Worm (Caenorhabditis elegans) whole organism, early embryonic: Measurements from ENCODE around the gene C17B7.15.

Experiments
- B0310.2 ChIP-seq: sonication (generic microtip); optimal IDR thresholded peaks from 2 replicates; lab custom pipeline; 2016; ENCODE audit warnings: mild to moderate bottlenecking, missing genetic modification characterization, missing compliant biosample characterization
- F13C5.2 ChIP-seq: sonication (generic microtip); optimal IDR thresholded peaks from 2 replicates; lab custom pipeline; 2017; ENCODE audit warnings: mild to moderate bottlenecking, missing genetic modification characterization, inconsistent platforms, missing compliant biosample characterization
- aly-1 ChIP-seq: sonication (generic microtip); optimal IDR thresholded peaks from 2 replicates; lab custom pipeline; 2016; ENCODE audit warnings: missing genetic modification characterization, missing compliant biosample characterization
- ama-1 ChIP-seq: fragments of 150-350 bp; optimal IDR thresholded peaks from 2 replicates; lab custom pipeline; 2014
- ceh-13 ChIP-seq: fragments of 200-800 bp; sonication (Bioruptor generic); optimal IDR thresholded peaks from 2 replicates; lab custom pipeline; 2018; ENCODE audit warnings: mild to moderate bottlenecking, missing genetic modification characterization, missing compliant biosample characterization
- ceh-36 ChIP-seq: sonication (generic microtip); optimal IDR thresholded peaks from 2 replicates; lab custom pipeline; 2016; ENCODE audit warnings: missing genetic modification characterization, inconsistent platforms, missing compliant biosample characterization
- ets-7 ChIP-seq: sonication (generic microtip); optimal IDR thresholded peaks from 2 replicates; lab custom pipeline; 2016; ENCODE audit warnings: missing genotype, missing genetic modification characterization, missing compliant biosample characterization
- flt-1 ChIP-seq: fragments of 200-800 bp; sonication (Bioruptor generic); IDR thresholded peaks from 2 replicates; pipeline ENCODE4 v1.3.6; 2022; ENCODE audit warnings: missing genetic modification characterization, missing compliant biosample characterization
- hmbx-1 ChIP-seq: sonication (generic microtip); optimal IDR thresholded peaks from 2 replicates; lab custom pipeline; 2016; ENCODE audit warnings: mild to moderate bottlenecking, missing genetic modification characterization, missing compliant biosample characterization
- hmg-4 ChIP-seq: fragments of 200-800 bp; sonication (Bioruptor generic); optimal IDR thresholded peaks from 2 replicates; lab custom pipeline; 2018; ENCODE audit warnings: mild to moderate bottlenecking, missing genetic modification characterization, missing compliant biosample characterization
- hnd-1 ChIP-seq: sonication (generic microtip); optimal IDR thresholded peaks from 2 replicates; lab custom pipeline; 2016; ENCODE audit warnings: missing genetic modification characterization, missing compliant biosample characterization
- pes-1 ChIP-seq: fragments of 200-800 bp; sonication (Bioruptor generic); IDR thresholded peaks from 2 replicates; pipeline ENCODE4 v1.3.6; 2022; ENCODE audit warnings: missing genetic modification reagents, missing genetic modification characterization, missing compliant biosample characterization
- scrt-1 ChIP-seq: fragments of 200-800 bp; sonication (Bioruptor generic); IDR thresholded peaks from 2 replicates; pipeline ENCODE4 v1.3.6; 2022; ENCODE audit warnings: missing genetic modification characterization, missing compliant biosample characterization
- sea-1 ChIP-seq: fragments of 200-800 bp; sonication (Bioruptor generic); conservative IDR thresholded peaks from 2 replicates; pipeline ENCODE4 v1.3.6; 2022; ENCODE audit warnings: missing genetic modification characterization, missing compliant biosample characterization
- tbx-11 ChIP-seq: fragments of 200-800 bp; sonication (Bioruptor generic); IDR thresholded peaks from 2 replicates; pipeline ENCODE4 v1.3.6; 2022; ENCODE audit warnings: missing genetic modification characterization, missing compliant biosample characterization
- tbx-37 ChIP-seq: fragments of 200-800 bp; sonication (Bioruptor generic); conservative IDR thresholded peaks from 2 replicates; pipeline ENCODE4 v1.3.6; 2022; ENCODE audit warnings: missing genetic modification reagents, missing genetic modification characterization, missing compliant biosample characterization
- tra-4 ChIP-seq: sonication (generic microtip); optimal IDR thresholded peaks from 2 replicates; lab custom pipeline; 2017; ENCODE audit warnings: missing genetic modification characterization, missing compliant biosample characterization

The C17B7.15 gene

DNA sequence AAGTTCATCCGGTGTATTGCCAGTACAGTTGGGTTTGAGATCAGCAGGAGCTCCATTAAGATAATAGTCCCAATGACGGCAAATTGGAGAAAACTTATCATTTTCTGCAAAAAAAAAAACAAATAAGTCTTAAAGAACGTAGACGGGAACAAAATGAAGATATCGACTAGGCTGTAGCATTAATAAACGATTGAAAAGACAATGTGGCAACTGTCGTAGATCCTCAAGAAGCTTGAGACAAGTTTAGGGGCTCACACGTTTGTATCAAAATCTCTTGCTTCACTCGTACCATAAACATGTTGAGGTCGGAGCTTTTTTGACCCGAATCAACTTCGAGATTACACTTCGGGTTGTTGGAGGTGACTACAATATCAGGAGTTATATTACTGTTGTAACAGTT is 30.0 kb upstream of the C17B7.15 start, which contains the start of gene F35F10.14:
Gene F35F10.14, minus strand, starts transcription at position 101 of the 400 bp plus-strand sequence.
- TF ChIP-seq tra-4 (tag; lab: Kevin White, UChicago) (no peak), tbx-37 (GFP tag; lab: Robert Waterston, UW) (no peak), sea-1 (GFP tag; lab: Robert Waterston, UW) (no peak), hmbx-1 (no peak)

DNA sequence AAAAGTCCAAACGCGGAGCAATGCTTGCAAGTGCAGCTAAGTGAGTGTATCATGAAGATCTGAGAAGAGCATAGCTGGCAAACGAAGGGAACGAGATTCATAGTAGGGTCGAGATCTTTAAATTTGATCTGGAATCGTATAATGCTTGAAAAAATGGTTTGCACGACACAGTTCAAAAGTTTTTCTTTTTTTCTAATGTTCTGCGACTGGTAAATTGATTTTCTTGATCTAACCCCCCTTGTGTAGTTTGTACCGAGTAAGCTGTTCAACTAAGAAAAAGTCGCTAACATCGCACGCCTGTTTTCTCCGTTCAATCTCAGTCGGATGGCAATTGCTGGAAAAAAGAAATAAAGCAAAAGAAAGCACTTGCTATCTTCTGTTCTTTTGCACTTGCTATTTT is 29.5 kb upstream of the C17B7.15 start, which contains the start of gene C17B7.14:
Gene C17B7.14, minus strand, starts transcription at position 101 of the 400 bp plus-strand sequence.
- no peak for TF ChIP-seq aly-1

DNA sequence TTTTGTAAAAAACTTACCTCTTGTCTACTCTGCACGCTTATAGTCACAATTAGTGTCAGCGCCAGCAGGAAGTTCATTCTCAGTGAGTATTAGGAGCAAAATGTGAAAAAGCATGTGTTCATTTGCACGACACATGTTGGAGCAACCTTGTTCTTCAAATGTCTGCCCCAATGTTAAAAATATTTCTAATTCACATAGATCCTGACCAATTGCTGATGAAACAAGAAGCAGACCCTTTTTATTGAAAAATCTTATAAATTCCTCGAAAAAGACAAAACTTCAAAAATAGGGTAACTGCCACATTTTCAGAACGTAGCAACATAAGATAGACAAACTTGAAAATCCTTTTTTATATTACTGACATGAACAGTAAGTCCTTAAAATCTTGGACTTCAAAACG is 25.8 kb upstream of the C17B7.15 start, which contains the start of gene C17B7.8:
Gene C17B7.8, minus strand, starts transcription at position 101 of the 400 bp plus-strand sequence.
- TF ChIP-seq scrt-1 (no peak), flt-1 (no peak), tbx-11 (GFP tag; lab: Robert Waterston, UW) (no peak), ceh-36 (no peak), ama-1 (lab: Kevin White, UChicago) (no peak), tbx-37 (GFP tag; lab: Robert Waterston, UW) (no peak), hmg-4 (GFP tag; lab: Kevin White, UChicago) (no peak), hmbx-1 (no peak)

DNA sequence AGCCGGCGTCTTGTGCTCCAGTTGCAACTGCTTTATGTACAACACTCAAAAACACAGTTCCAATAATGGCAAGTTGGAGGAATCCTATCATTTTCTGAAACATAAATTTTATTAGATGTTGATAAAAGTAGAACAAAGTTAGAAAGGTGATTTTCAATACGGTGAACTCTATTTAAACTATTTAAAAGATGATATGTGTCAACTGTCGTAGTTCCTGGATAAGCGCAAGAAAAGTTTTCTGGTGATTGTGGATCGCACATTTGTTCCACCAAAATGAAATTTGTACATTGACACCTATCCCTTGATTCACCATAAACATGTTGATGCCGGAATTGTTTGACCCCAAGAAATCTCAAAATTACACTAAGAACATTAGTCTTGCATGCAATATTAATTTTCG is 18.0 kb upstream of the C17B7.15 start, which contains the start of gene C17B7.9:
Gene C17B7.9, minus strand, starts transcription at position 101 of the 400 bp plus-strand sequence.
- TF ChIP-seq hmbx-1, result no peak

DNA sequence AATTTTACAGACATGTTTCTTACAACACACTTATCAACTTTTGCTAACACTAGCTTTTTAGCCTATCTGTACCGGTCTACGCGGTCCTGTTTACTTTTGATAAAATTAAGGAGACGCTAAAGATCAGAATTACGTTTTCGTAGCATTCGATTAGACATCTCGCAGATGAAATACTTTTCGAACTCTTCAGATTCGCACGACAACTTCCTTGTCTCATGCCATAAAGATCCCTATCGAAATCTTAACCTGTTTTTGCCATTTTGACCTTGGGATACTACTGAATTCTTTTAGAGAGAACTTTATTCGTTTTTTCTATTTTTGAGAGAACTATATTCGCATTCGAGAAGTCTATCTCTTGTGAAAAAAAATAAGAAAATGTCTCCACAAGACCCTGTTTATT is 16.6 kb upstream of the C17B7.15 start, which contains the start of gene C17B7.5:
Gene C17B7.5, plus strand, starts transcription at position 301 of the 400 bp plus-strand sequence.
- TF ChIP-seq pes-1 (no peak), flt-1 (no peak), sea-1 (GFP tag; lab: Robert Waterston, UW) (no peak), tbx-37 (GFP tag; lab: Robert Waterston, UW) (no peak), aly-1 (no peak), ceh-13 (no peak), F13C5.2 (tag; lab: Kevin White, UChicago) (no peak), ets-7 (tag; lab: Kevin White, UChicago) (no peak), tbx-11 (GFP tag; lab: Robert Waterston, UW) (no peak), hmbx-1 (no peak), ama-1 (lab: Kevin White, UChicago) (no peak), B0310.2 (no peak)

DNA sequence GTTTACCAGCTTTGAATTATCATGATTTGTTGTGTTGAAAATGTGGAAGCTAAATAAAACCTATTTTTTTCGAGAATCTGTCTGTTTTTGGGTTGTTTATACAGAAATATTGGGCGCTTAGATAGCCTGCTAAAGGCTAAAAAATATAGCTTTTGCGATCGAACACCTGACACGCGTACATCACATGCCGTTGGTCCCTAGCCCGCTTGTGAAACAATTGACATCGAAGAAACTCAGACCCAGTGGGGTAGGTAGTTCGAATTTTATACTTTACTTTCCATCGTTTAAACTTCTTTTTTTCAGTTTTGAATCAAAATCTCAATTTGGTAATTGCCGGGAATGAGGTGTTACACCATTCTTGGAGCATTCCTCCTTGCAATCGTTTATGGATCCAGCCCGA is 11.0 kb upstream of the C17B7.15 start, which contains the start of gene C17B7.4:
Gene C17B7.4, plus strand, starts transcription at position 301 of the 400 bp plus-strand sequence.
- TF ChIP-seq flt-1, result no peak
- TF ChIP-seq aly-1, result no peak
- no peak for TF ChIP-seq ceh-36
- TF ChIP-seq hmg-4 (GFP tag; lab: Kevin White, UChicago), result no peak

DNA sequence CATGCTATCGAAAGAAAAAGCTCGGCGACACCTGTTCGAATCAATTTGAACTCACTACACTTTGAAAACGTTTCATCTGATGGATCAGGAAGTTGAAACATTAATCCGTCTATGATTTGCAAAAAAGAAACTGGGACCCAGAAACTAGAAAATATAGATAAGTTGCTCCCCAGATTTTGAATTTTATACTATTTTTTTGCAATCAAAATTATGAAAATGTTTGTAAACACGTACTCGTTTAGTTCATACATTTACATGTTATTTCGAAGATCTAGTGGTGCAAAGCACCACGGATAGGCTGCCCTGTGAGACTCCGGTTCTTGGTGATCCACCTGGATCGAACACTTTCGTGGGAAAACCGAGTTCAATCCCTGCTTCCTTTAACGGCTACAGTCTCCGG is 8.1 kb upstream of the C17B7.15 start, which contains the start of gene C17B7.10:
Gene C17B7.10, minus strand, starts transcription at position 101 of the 400 bp plus-strand sequence.
- TF ChIP-seq tbx-37 (GFP tag; lab: Robert Waterston, UW), result no peak
- no peak for TF ChIP-seq B0310.2
- no peak for TF ChIP-seq ceh-13
- no peak for TF ChIP-seq ets-7 (tag; lab: Kevin White, UChicago)

DNA sequence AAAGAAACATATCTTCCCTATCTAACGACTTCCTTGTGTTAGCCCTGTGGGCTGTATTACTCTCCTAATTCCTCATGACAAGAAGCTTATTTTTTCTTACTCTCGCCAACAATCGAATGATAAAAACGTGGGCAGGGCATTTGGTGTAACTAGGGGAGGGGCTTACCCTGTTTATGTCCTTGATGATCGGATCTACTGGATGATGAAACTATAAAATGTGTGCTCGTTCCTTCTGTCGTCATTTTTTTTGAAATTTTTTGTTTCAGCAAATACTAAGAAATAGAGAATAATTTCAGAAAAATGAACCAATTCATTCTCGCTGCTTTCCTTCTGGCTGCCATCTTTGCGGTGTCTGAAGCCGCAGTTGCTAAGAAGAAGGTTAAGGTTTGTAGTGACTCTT is 7.5 kb upstream of the C17B7.15 start, which contains the start of gene C17B7.3:
Gene C17B7.3, plus strand, starts transcription at position 301 of the 400 bp plus-strand sequence.
- TF ChIP-seq ceh-13 (no peak), tra-4 (tag; lab: Kevin White, UChicago) (no peak), sea-1 (GFP tag; lab: Robert Waterston, UW) (no peak), flt-1 (no peak), B0310.2 (no peak), tbx-11 (GFP tag; lab: Robert Waterston, UW) (no peak), ceh-36 (no peak), hmg-4 (GFP tag; lab: Kevin White, UChicago) (no peak), hmbx-1 (no peak), tbx-37 (GFP tag; lab: Robert Waterston, UW) (no peak), aly-1 (no peak), ama-1 (lab: Kevin White, UChicago) (no peak), scrt-1 (no peak), ets-7 (tag; lab: Kevin White, UChicago) (no peak), hnd-1 (tag; lab: Kevin White, UChicago) (no peak), F13C5.2 (tag; lab: Kevin White, UChicago) (no peak), pes-1 (no peak)

DNA sequence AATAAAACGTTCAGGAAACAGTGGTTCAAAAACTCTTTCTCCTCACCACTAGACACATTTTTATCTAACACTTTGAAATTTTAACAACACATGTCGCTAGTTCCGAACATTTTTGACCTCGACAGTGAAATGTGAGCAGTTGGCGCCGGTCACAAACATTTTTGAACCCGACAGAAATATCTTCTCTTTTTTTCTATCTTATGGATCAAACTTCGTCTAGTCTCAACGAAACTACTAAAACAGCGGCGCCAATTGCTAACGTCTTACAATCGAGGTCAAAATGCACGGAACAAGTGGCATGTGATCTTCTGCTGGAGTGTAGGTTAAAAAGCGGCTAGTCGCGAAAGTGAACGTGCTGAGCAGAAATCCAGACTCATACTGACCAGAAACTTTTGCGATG is 6.0 kb upstream of the C17B7.15 start:
- TF ChIP-seq hmbx-1 (no peak), hmg-4 (GFP tag; lab: Kevin White, UChicago) (no peak), tbx-37 (GFP tag; lab: Robert Waterston, UW) (no peak)
